Fruit fly (Drosophila melanogaster) whole organism, embryonic: ENCODE measurements around the gene Cad89D.

ENCODE experiments used
- B-H1 ChIP-seq: fragments of 200-800 bp; sonication (Bioruptor generic); IDR thresholded peaks from 3 replicates; pipeline ENCODE4 v1.3.6; 2022; ENCODE audit warnings: missing biosample characterization, missing genetic modification characterization
- B-H2 ChIP-seq: fragments of 200-800 bp; sonication (Bioruptor generic); optimal IDR thresholded peaks from 2 replicates; lab custom pipeline; 2018; ENCODE audit warnings: missing biosample characterization, mild to moderate bottlenecking, missing genetic modification characterization
- CG11504 ChIP-seq: fragments of 200-800 bp; sonication (Bioruptor generic); optimal IDR thresholded peaks from 3 replicates; lab custom pipeline; 2019; ENCODE audit warnings: missing biosample characterization, mild to moderate bottlenecking, missing genetic modification characterization, moderate library complexity
- CG11560 ChIP-seq: fragments of 200-800 bp; sonication (Bioruptor generic); IDR thresholded peaks from 3 replicates; pipeline ENCODE4 v1.3.6; 2022; ENCODE audit warnings: missing biosample characterization, missing genetic modification characterization
- CG13775 ChIP-seq: fragments of 200-800 bp; sonication (Bioruptor generic); optimal IDR thresholded peaks from 3 replicates; lab custom pipeline; 2017; ENCODE audit warnings: missing biosample characterization, mild to moderate bottlenecking, missing genetic modification characterization
- CG14014 ChIP-seq: fragments of 200-800 bp; sonication (Bioruptor generic); IDR thresholded peaks from 2 replicates; pipeline ENCODE4 v1.3.6; 2022; ENCODE audit warnings: missing biosample characterization, missing genetic modification characterization
- CG14710 ChIP-seq: fragments of 200-800 bp; sonication (Bioruptor generic); optimal IDR thresholded peaks from 3 replicates; lab custom pipeline; 2019; ENCODE audit warnings: missing biosample characterization, mild to moderate bottlenecking, missing genetic modification characterization, moderate library complexity
- CG14965 ChIP-seq: fragments of 200-800 bp; sonication (Bioruptor generic); optimal IDR thresholded peaks from 2 replicates; lab custom pipeline; 2016; ENCODE audit warnings: missing biosample characterization, missing genetic modification characterization, borderline replicate concordance
- CG15696 ChIP-seq: fragments of 200-800 bp; sonication (Bioruptor generic); optimal IDR thresholded peaks from 2 replicates; lab custom pipeline; 2019; ENCODE audit warnings: missing biosample characterization, mild to moderate bottlenecking, missing genetic modification characterization, moderate library complexity
- CG17361 ChIP-seq: fragments of 200-800 bp; sonication (Bioruptor generic); IDR thresholded peaks from 3 replicates; pipeline ENCODE4 v1.3.6; 2022; ENCODE audit warnings: missing biosample characterization, missing genetic modification characterization
- CG1792 ChIP-seq: fragments of 200-800 bp; sonication (Bioruptor generic); optimal IDR thresholded peaks from 2 replicates; lab custom pipeline; 2016; ENCODE audit warnings: missing biosample characterization, missing genetic modification characterization
- CG18011 ChIP-seq: fragments of 200-800 bp; sonication (Bioruptor generic); optimal IDR thresholded peaks from 2 replicates; lab custom pipeline; 2017; ENCODE audit warnings: missing biosample characterization, missing genetic modification characterization, mild to moderate bottlenecking, moderate library complexity, missing genotype
- CG18599 ChIP-seq: fragments of 200-800 bp; sonication (Bioruptor generic); optimal IDR thresholded peaks from 3 replicates; lab custom pipeline; 2017; ENCODE audit warnings: missing biosample characterization, missing genetic modification characterization, mild to moderate bottlenecking, moderate library complexity, missing genetic modification reagents
- CG3065 ChIP-seq: fragments of 200-800 bp; sonication (Bioruptor generic); optimal IDR thresholded peaks from 2 replicates; lab custom pipeline; 2016; ENCODE audit warnings: missing biosample characterization, missing genetic modification characterization
- CG32532 ChIP-seq: fragments of 200-800 bp; sonication (Bioruptor generic); IDR thresholded peaks from 2 replicates; pipeline ENCODE4 v1.3.6; 2022; ENCODE audit warnings: missing biosample characterization, missing genetic modification characterization
- CG33557 ChIP-seq: fragments of 200-800 bp; sonication (Bioruptor generic); optimal IDR thresholded peaks from 2 replicates; lab custom pipeline; 2019; ENCODE audit warnings: missing biosample characterization, mild to moderate bottlenecking, missing genetic modification characterization, moderate library complexity
- CG34224 ChIP-seq: fragments of 200-800 bp; sonication (Bioruptor generic); IDR thresholded peaks from 3 replicates; pipeline ENCODE4 v1.3.6; 2022; ENCODE audit warnings: missing biosample characterization, missing genetic modification characterization; ENCODE audit not compliant: partially characterized antibody
- CG5953 ChIP-seq: fragments of 200-800 bp; sonication (Bioruptor generic); IDR thresholded peaks from 2 replicates; pipeline ENCODE4 v1.3.6; 2022; ENCODE audit warnings: missing biosample characterization, missing genetic modification characterization
- CG6683 ChIP-seq: fragments of 200-800 bp; sonication (Bioruptor generic); optimal IDR thresholded peaks from 2 replicates; lab custom pipeline; 2017; ENCODE audit warnings: missing biosample characterization, mild to moderate bottlenecking, missing genetic modification characterization, missing genetic modification reagents
- CG6689 ChIP-seq: fragments of 200-800 bp; sonication (Bioruptor generic); IDR thresholded peaks from 2 replicates; pipeline ENCODE4 v1.3.6; 2022; ENCODE audit warnings: missing biosample characterization, missing genetic modification characterization
- CG6791 ChIP-seq: fragments of 200-800 bp; sonication (Bioruptor generic); IDR thresholded peaks from 3 replicates; pipeline ENCODE4 v1.3.6; 2022; ENCODE audit warnings: missing biosample characterization, missing genetic modification characterization; ENCODE audit not compliant: partially characterized antibody
- CG9727 ChIP-seq: fragments of 200-800 bp; sonication (Bioruptor generic); optimal IDR thresholded peaks from 3 replicates; lab custom pipeline; 2017; ENCODE audit warnings: missing biosample characterization, mild to moderate bottlenecking, missing genetic modification characterization
- CG9876 ChIP-seq: fragments of 200-800 bp; sonication (Bioruptor generic); optimal IDR thresholded peaks from 2 replicates; lab custom pipeline; 2016; ENCODE audit warnings: missing biosample characterization, missing genetic modification characterization
- D19B ChIP-seq: fragments of 200-800 bp; sonication (Bioruptor generic); optimal IDR thresholded peaks from 2 replicates; lab custom pipeline; 2017; ENCODE audit warnings: missing biosample characterization, mild to moderate bottlenecking, missing genetic modification characterization
- Dbx ChIP-seq: fragments of 200-800 bp; sonication (Bioruptor generic); IDR thresholded peaks from 3 replicates; pipeline ENCODE4 v1.3.6; 2022; ENCODE audit warnings: missing biosample characterization, missing genetic modification characterization
- Dip2 ChIP-seq: fragments of 200-800 bp; sonication (Bioruptor generic); IDR thresholded peaks from 2 replicates; pipeline ENCODE4 v1.3.6; 2022; ENCODE audit warnings: missing biosample characterization, missing genetic modification characterization
- Dll ChIP-seq: fragments of 200-800 bp; sonication (Bioruptor generic); IDR thresholded peaks from 4 replicates; pipeline ENCODE4 v1.3.6; 2022; ENCODE audit warnings: missing biosample characterization, missing genetic modification characterization; ENCODE audit not compliant: partially characterized antibody
- Doc2 ChIP-seq: fragments of 200-800 bp; sonication (Bioruptor generic); IDR thresholded peaks from 2 replicates; pipeline ENCODE4 v1.3.6; 2022; ENCODE audit warnings: missing biosample characterization, missing genetic modification characterization
- GATAe ChIP-seq: fragments of 200-800 bp; sonication (Bioruptor generic); conservative IDR thresholded peaks from 2 replicates; pipeline ENCODE4 v1.3.6; 2022; ENCODE audit warnings: missing biosample characterization, missing genetic modification characterization
- H15 ChIP-seq: fragments of 200-800 bp; sonication (Bioruptor generic); IDR thresholded peaks from 3 replicates; pipeline ENCODE4 v1.3.6; 2022; ENCODE audit warnings: missing biosample characterization, missing genetic modification characterization
- NfI ChIP-seq: fragments of 200-800 bp; sonication (Bioruptor generic); optimal IDR thresholded peaks from 3 replicates; lab custom pipeline; 2018; ENCODE audit warnings: missing biosample characterization, mild to moderate bottlenecking, missing genetic modification characterization, moderate library complexity
- Usf ChIP-seq: fragments of 200-800 bp; sonication (Bioruptor generic); optimal IDR thresholded peaks from 2 replicates; lab custom pipeline; 2017; ENCODE audit warnings: missing genotype, missing biosample characterization, missing genetic modification characterization
- ash1 ChIP-seq: fragments of 200-800 bp; sonication (Bioruptor generic); optimal IDR thresholded peaks from 2 replicates; lab custom pipeline; 2018; ENCODE audit warnings: missing biosample characterization, mild to moderate bottlenecking, missing genetic modification characterization
- ato ChIP-seq: fragments of 200-800 bp; sonication (Bioruptor generic); IDR thresholded peaks from 2 replicates; pipeline ENCODE4 v1.3.6; 2022; ENCODE audit warnings: missing biosample characterization, missing genetic modification characterization; ENCODE audit not compliant: partially characterized antibody
- bowl ChIP-seq: fragments of 200-800 bp; sonication (Bioruptor generic); IDR thresholded peaks from 2 replicates; pipeline ENCODE4 v1.3.6; 2022; ENCODE audit warnings: missing biosample characterization, missing genetic modification characterization
- br ChIP-seq: fragments of >200 bp; optimal IDR thresholded peaks from 2 replicates; lab custom pipeline; 2017
- chif ChIP-seq, 2 experiments: fragments of 200-800 bp; sonication (Bioruptor generic); optimal IDR thresholded peaks; 3 replicates each; lab custom pipeline; 2016; ENCODE audit warnings: missing biosample characterization in 2 of 2, missing genetic modification characterization in 2 of 2
- dan ChIP-seq: fragments of 200-800 bp; sonication (Bioruptor generic); IDR thresholded peaks from 2 replicates; pipeline ENCODE4 v1.3.6; 2022; ENCODE audit warnings: missing biosample characterization, missing genetic modification characterization
- gsb ChIP-seq: fragments of 200-800 bp; sonication (Bioruptor generic); IDR thresholded peaks from 2 replicates; pipeline ENCODE4 v1.3.6; 2022; ENCODE audit warnings: missing biosample characterization, missing genetic modification characterization
- gt ChIP-seq: fragments of 200-800 bp; sonication (Bioruptor generic); IDR thresholded peaks from 2 replicates; pipeline ENCODE4 v1.3.6; 2022; ENCODE audit warnings: missing biosample characterization, missing genetic modification characterization
- insv ChIP-seq, 2 experiments: fragments of 200-800 bp; sonication (Bioruptor generic); optimal IDR thresholded peaks; 3 replicates each; lab custom pipeline; 2016 to 2018; ENCODE audit warnings: missing biosample characterization in 2 of 2, missing genetic modification characterization in 2 of 2
- jigr1 ChIP-seq: fragments of 200-800 bp; sonication (Bioruptor generic); IDR thresholded peaks from 3 replicates; pipeline ENCODE4 v1.3.6; 2022; ENCODE audit warnings: missing biosample characterization, missing genetic modification characterization
- mld ChIP-seq: fragments of 200-800 bp; sonication (Bioruptor generic); IDR thresholded peaks from 3 replicates; pipeline ENCODE4 v1.3.6; 2022; ENCODE audit warnings: missing biosample characterization, missing genetic modification characterization; ENCODE audit not compliant: partially characterized antibody
- otp ChIP-seq: fragments of 200-800 bp; sonication (Bioruptor generic); IDR thresholded peaks from 3 replicates; pipeline ENCODE4, ENCODE4 v1.3.6; 2022; ENCODE audit warnings: missing biosample characterization, missing genetic modification characterization
- schlank ChIP-seq: fragments of 200-800 bp; sonication (Bioruptor generic); optimal IDR thresholded peaks from 2 replicates; lab custom pipeline; 2018; ENCODE audit warnings: missing biosample characterization, mild to moderate bottlenecking, missing genetic modification characterization
- sqz ChIP-seq: fragments of 200-800 bp; sonication (Bioruptor generic); optimal IDR thresholded peaks from 3 replicates; lab custom pipeline; 2018; ENCODE audit warnings: missing biosample characterization, mild to moderate bottlenecking, missing genetic modification characterization
- tup ChIP-seq: fragments of 200-800 bp; sonication (Bioruptor generic); optimal IDR thresholded peaks from 2 replicates; lab custom pipeline; 2016; ENCODE audit warnings: missing biosample characterization, mild to moderate bottlenecking, missing genetic modification characterization, moderate library complexity
- unc-4 ChIP-seq: fragments of 200-800 bp; sonication (Bioruptor generic); IDR thresholded peaks from 2 replicates; pipeline ENCODE4 v1.3.6; 2022; ENCODE audit warnings: missing biosample characterization, missing genetic modification characterization; ENCODE audit not compliant: partially characterized antibody
- z ChIP-seq: fragments of 200-800 bp; sonication (Bioruptor generic); IDR thresholded peaks from 3 replicates; pipeline ENCODE4 v1.3.6; 2022; ENCODE audit warnings: missing biosample characterization, missing genetic modification characterization
- zen2 ChIP-seq: fragments of 200-800 bp; sonication (Bioruptor generic); IDR thresholded peaks from 3 replicates; pipeline ENCODE4 v1.3.6; 2022; ENCODE audit warnings: missing biosample characterization, missing genetic modification characterization; ENCODE audit not compliant: partially characterized antibody

Gene Cad89D

DNA sequence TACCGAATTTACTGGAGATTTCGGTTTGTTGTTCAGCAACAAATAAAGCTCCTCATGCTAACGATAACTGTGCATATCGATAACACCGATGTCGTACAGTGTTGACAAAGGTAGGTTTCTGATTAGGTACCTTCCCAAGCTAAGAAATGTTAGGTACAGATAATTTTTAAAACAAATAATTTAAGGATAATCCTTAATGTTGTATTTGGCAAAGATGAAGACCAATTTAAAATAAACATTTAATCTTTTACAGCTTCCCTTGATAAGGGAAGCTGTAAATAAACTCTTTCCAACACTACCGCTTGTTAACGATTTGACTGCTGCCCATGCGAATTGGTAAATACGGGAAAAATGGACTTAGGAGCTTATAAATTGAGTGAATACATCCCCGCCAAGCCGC is 52.3 kb downstream of the Cad89D start, which contains the start of the genes Ttc1 and CG14882 (continued):
- TF ChIP-seq NfI (GFP tag; lab: Kevin White, UChicago) (peak; percentile 80), chif (GFP tag; optimal IDR thresholded peaks at IDR 0.05; lab: Kevin White, UChicago) (peak; percentile 62 to 85), Usf (GFP tag; lab: Kevin White, UChicago) (peak; percentile 43), CG33557 (GFP tag; lab: Kevin White, UChicago) (peak; percentile 66), gsb (GFP tag; lab: Robert Waterston, UW) (peak; percentile 74), Dll (GFP tag; lab: Robert Waterston, UW) (peak; percentile 53; the same call in 2 of the 4 replicates), CG18011 (GFP tag; lab: Kevin White, UChicago) (peak; percentile 82), Doc2 (GFP tag; lab: Robert Waterston, UW) (peak; percentile 25; the same call in 1 of the 2 replicates), unc-4 (peak; percentile 50; the same call in 1 of the 2 replicates), CG11560 (tag; lab: Robert Waterston, UW) (peak; percentile 69; the same call in 2 of the 3 replicates), z (GFP tag; lab: Robert Waterston, UW) (no peak), CG9876 (GFP tag; lab: Kevin White, UChicago) (peak; percentile 44), CG6689 (GFP tag; lab: Robert Waterston, UW) (peak; percentile 93), Dip2 (GFP tag; lab: Robert Waterston, UW) (no peak), H15 (GFP tag; lab: Robert Waterston, UW) (peak; percentile 87), CG9727 (GFP tag; lab: Kevin White, UChicago) (peak; percentile 75), CG3065 (GFP tag; lab: Kevin White, UChicago) (peak; percentile 57), CG11504 (no peak), CG15696 (tag; lab: Kevin White, UChicago) (peak; percentile 48), D19B (GFP tag; lab: Kevin White, UChicago) (peak; percentile 41), ato (GFP tag; lab: Robert Waterston, UW) (no peak; the same call in 1 of the 2 replicates), zen2 (GFP tag; lab: Robert Waterston, UW) (no peak; the same call in 2 of the 3 replicates), tup (GFP tag; lab: Kevin White, UChicago) (peak; percentile 82), mld (GFP tag; lab: Robert Waterston, UW) (no peak), CG14014 (peak; percentile 93), otp (GFP tag; lab: Robert Waterston, UW) (peak; percentile 91), CG13775 (peak; percentile 85), B-H1 (GFP tag; lab: Robert Waterston, UW) (peak; percentile 73), ash1 (GFP tag; lab: Kevin White, UChicago) (no peak), jigr1 (no peak; the same call in 2 of the 3 replicates), CG5953 (GFP tag; lab: Robert Waterston, UW) (peak; percentile 81), insv (GFP tag; optimal IDR thresholded peaks at IDR 0.05; lab: Kevin White, UChicago) (peak in 1 of 2 experiments; percentile 28), CG18599 (GFP tag; lab: Kevin White, UChicago) (no peak), br (lab: Kevin White, UChicago) (no peak), dan (GFP tag; lab: Robert Waterston, UW) (no peak), Dbx (GFP tag; lab: Robert Waterston, UW) (peak; percentile 77; the same call in 2 of the 3 replicates), CG6683 (GFP tag; lab: Kevin White, UChicago) (peak; percentile 51), gt (GFP tag; lab: Robert Waterston, UW) (no peak; the same call in 1 of the 2 replicates), B-H2 (peak; percentile 62), CG32532 (GFP tag; lab: Robert Waterston, UW) (peak; percentile 92), GATAe (GFP tag; lab: Robert Waterston, UW) (no peak; the same call in 1 of the 2 replicates), CG14965 (GFP tag; lab: Kevin White, UChicago) (peak; percentile 2), CG1792 (GFP tag; lab: Kevin White, UChicago) (peak; percentile 45), CG14710 (tag; lab: Kevin White, UChicago) (peak; percentile 69), CG17361 (GFP tag; lab: Robert Waterston, UW) (peak; percentile 75; the same call in 2 of the 3 replicates), bowl (GFP tag; lab: Robert Waterston, UW) (peak; percentile 84), schlank (tag; lab: Kevin White, UChicago) (peak; percentile 24), sqz (no peak), CG34224 (GFP tag; lab: Robert Waterston, UW) (peak; percentile 54; the same call in 2 of the 3 replicates), CG6791 (peak; percentile 64; the same call in 1 of the 3 replicates)
